Fruit fly (Drosophila melanogaster) whole organism, embryonic: ENCODE measurements around the gene CG12948.

Experiments used
- CG10366 ChIP-seq: fragments of 200-800 bp; sonication (Bioruptor generic); IDR thresholded peaks from 2 replicates; pipeline ENCODE4 v1.3.6; 2022; ENCODE audit warnings: missing biosample characterization, missing genetic modification characterization
- CG17568 ChIP-seq: fragments of 200-800 bp; sonication (Bioruptor generic); optimal IDR thresholded peaks from 2 replicates; lab custom pipeline; 2018; ENCODE audit warnings: missing biosample characterization, mild to moderate bottlenecking, missing genetic modification characterization, moderate library complexity
- CG4282 ChIP-seq: fragments of 200-800 bp; sonication (Bioruptor generic); optimal IDR thresholded peaks from 2 replicates; lab custom pipeline; 2016; ENCODE audit warnings: missing biosample characterization, missing genetic modification characterization
- Hr39 ChIP-seq: fragments of >200 bp; optimal IDR thresholded peaks from 2 replicates; lab custom pipeline; 2017
- Tbp ChIP-seq: fragments of >200 bp; optimal IDR thresholded peaks from 2 replicates; lab custom pipeline; 2018; ENCODE audit warnings: missing biosample characterization, missing genetic modification characterization
- cg ChIP-seq: fragments of 200-800 bp; sonication (Bioruptor generic); optimal IDR thresholded peaks from 3 replicates; lab custom pipeline; 2019; ENCODE audit warnings: missing biosample characterization, mild to moderate bottlenecking, missing genetic modification characterization, moderate library complexity
- danr ChIP-seq: fragments of 200-800 bp; sonication (Bioruptor generic); IDR thresholded peaks from 2 replicates; pipeline ENCODE4 v1.3.6; 2022; ENCODE audit warnings: missing biosample characterization, missing genetic modification characterization
- gcm2 ChIP-seq: fragments of 200-800 bp; sonication (Bioruptor generic); optimal IDR thresholded peaks from 2 replicates; lab custom pipeline; 2016; ENCODE audit warnings: missing biosample characterization, missing genetic modification characterization
- sug ChIP-seq: fragments of 200-800 bp; optimal IDR thresholded peaks from 2 replicates; lab custom pipeline; 2019; ENCODE audit warnings: missing biosample characterization, mild to moderate bottlenecking, missing genetic modification characterization, moderate library complexity

Gene CG12948

dm6 chr3R:9700513-9700912, 47.0 kb downstream of the CG12948 start (continued):
- no peak for TF ChIP-seq gcm2
- TF ChIP-seq CG4282 (GFP tag; lab: Kevin White, UChicago): no peak
- TF ChIP-seq CG17568 (GFP tag; lab: Kevin White, UChicago): no peak
- TF ChIP-seq CG10366 (GFP tag; lab: Robert Waterston, UW): no peak
- TF ChIP-seq Tbp (GFP tag; lab: Kevin White, UChicago): no peak
- no peak for TF ChIP-seq danr
- no peak for TF ChIP-seq Hr39
- peak; percentile 54 for TF ChIP-seq cg (GFP tag; lab: Kevin White, UChicago)
- peak; percentile 2 for TF ChIP-seq sug
